Fruit fly (Drosophila melanogaster) whole organism, embryonic: ENCODE measurements around the gene Cyfip.
A peak's percentile ranks its signal among the peaks of the same experiment; 100 is the strongest.

Experiments used
- Atf6 ChIP-seq: fragments of 200-800 bp; sonication (Bioruptor generic); IDR thresholded peaks from 2 replicates; pipeline ENCODE4 v1.3.6; 2022; ENCODE audit warnings: missing biosample characterization, missing genetic modification characterization
- B-H2 ChIP-seq: fragments of 200-800 bp; sonication (Bioruptor generic); optimal IDR thresholded peaks from 2 replicates; lab custom pipeline; 2018; ENCODE audit warnings: missing biosample characterization, mild to moderate bottlenecking, missing genetic modification characterization
- BEAF-32 ChIP-seq: fragments of 200-800 bp; sonication (Bioruptor generic); optimal IDR thresholded peaks from 3 replicates; lab custom pipeline; 2017; ENCODE audit warnings: missing biosample characterization, missing genetic modification characterization, mild to moderate bottlenecking, moderate library complexity, missing genetic modification reagents
- Bgb ChIP-seq: fragments of 200-800 bp; sonication (Bioruptor generic); IDR thresholded peaks from 2 replicates; pipeline ENCODE4 v1.3.6; 2022; ENCODE audit warnings: missing biosample characterization, missing genetic modification characterization; ENCODE audit not compliant: partially characterized antibody
- CG10267 ChIP-seq: fragments of 200-800 bp; sonication (Bioruptor generic); optimal IDR thresholded peaks from 2 replicates; lab custom pipeline; 2018; ENCODE audit warnings: missing biosample characterization, mild to moderate bottlenecking, missing genetic modification characterization, moderate library complexity
- CG10431 ChIP-seq: fragments of 200-800 bp; sonication (Bioruptor generic); optimal IDR thresholded peaks from 3 replicates; lab custom pipeline; 2018; ENCODE audit warnings: missing biosample characterization, mild to moderate bottlenecking, missing genetic modification characterization
- CG11695 ChIP-seq: fragments of 200-800 bp; sonication (Bioruptor generic); IDR thresholded peaks from 3 replicates; pipeline ENCODE4 v1.3.6; 2022; ENCODE audit warnings: missing biosample characterization, missing genetic modification characterization
- CG14014 ChIP-seq: fragments of 200-800 bp; sonication (Bioruptor generic); IDR thresholded peaks from 2 replicates; pipeline ENCODE4 v1.3.6; 2022; ENCODE audit warnings: missing biosample characterization, missing genetic modification characterization
- CG14860 ChIP-seq: fragments of 200-800 bp; sonication (Bioruptor generic); IDR thresholded peaks from 3 replicates; pipeline ENCODE4 v1.3.6; 2022; ENCODE audit warnings: missing biosample characterization, missing genetic modification characterization; ENCODE audit not compliant: partially characterized antibody
- CG18619 ChIP-seq: fragments of 200-800 bp; sonication (Bioruptor generic); optimal IDR thresholded peaks from 3 replicates; lab custom pipeline; 2017; ENCODE audit warnings: missing biosample characterization, mild to moderate bottlenecking, missing genetic modification characterization
- CG34422 ChIP-seq: fragments of 200-800 bp; sonication (Bioruptor generic); IDR thresholded peaks from 3 replicates; pipeline ENCODE4 v1.3.6; 2022; ENCODE audit warnings: missing biosample characterization, missing genetic modification characterization
- CG4854 ChIP-seq: fragments of 200-800 bp; sonication (Bioruptor generic); optimal IDR thresholded peaks from 2 replicates; lab custom pipeline; 2016; ENCODE audit warnings: missing biosample characterization, missing genetic modification characterization, inconsistent platforms
- CG5245 ChIP-seq: fragments of 200-800 bp; sonication (Bioruptor generic); optimal IDR thresholded peaks from 3 replicates; lab custom pipeline; 2016; ENCODE audit warnings: missing biosample characterization, missing genetic modification characterization
- CG6765 ChIP-seq: fragments of 200-800 bp; sonication (Bioruptor generic); optimal IDR thresholded peaks from 3 replicates; lab custom pipeline; 2017; ENCODE audit warnings: missing biosample characterization, mild to moderate bottlenecking, missing genetic modification characterization
- CG7786 ChIP-seq: fragments of 200-800 bp; sonication (Bioruptor generic); optimal IDR thresholded peaks from 2 replicates; lab custom pipeline; 2016; ENCODE audit warnings: missing biosample characterization, missing genetic modification characterization
- CG9437 ChIP-seq: fragments of 200-800 bp; sonication (Bioruptor generic); optimal IDR thresholded peaks from 2 replicates; lab custom pipeline; 2018; ENCODE audit warnings: missing biosample characterization, mild to moderate bottlenecking, missing genetic modification characterization
- CG9817 ChIP-seq: fragments of 200-800 bp; sonication (Bioruptor generic); optimal IDR thresholded peaks from 2 replicates; lab custom pipeline; 2018; ENCODE audit warnings: missing biosample characterization, mild to moderate bottlenecking, missing genetic modification characterization, moderate library complexity
- CrebB ChIP-seq: fragments of 200-800 bp; sonication (Bioruptor generic); optimal IDR thresholded peaks from 3 replicates; lab custom pipeline; 2018; ENCODE audit warnings: missing biosample characterization, mild to moderate bottlenecking, missing genetic modification characterization
- Dfd ChIP-seq, 2 experiments: fragments of >200 bp; optimal IDR thresholded peaks; 2 replicates each; lab custom pipeline; 2017; ENCODE audit warnings: missing biosample characterization in 2 of 2, missing genetic modification characterization in 2 of 2
- Dip3 ChIP-seq: fragments of 200-800 bp; sonication (Bioruptor generic); optimal IDR thresholded peaks from 3 replicates; lab custom pipeline; 2016; ENCODE audit warnings: missing biosample characterization, missing genetic modification characterization
- Dll ChIP-seq: fragments of 200-800 bp; sonication (Bioruptor generic); IDR thresholded peaks from 4 replicates; pipeline ENCODE4 v1.3.6; 2022; ENCODE audit warnings: missing biosample characterization, missing genetic modification characterization; ENCODE audit not compliant: partially characterized antibody
- E2f1 ChIP-seq: fragments of 200-800 bp; sonication (Bioruptor generic); IDR thresholded peaks from 2 replicates; pipeline ENCODE4 v1.3.6; 2022; ENCODE audit warnings: missing biosample characterization, missing genetic modification characterization
- ERR ChIP-seq: fragments of 200-800 bp; sonication (Bioruptor generic); optimal IDR thresholded peaks from 2 replicates; lab custom pipeline; 2016; ENCODE audit warnings: missing biosample characterization, missing genetic modification characterization
- Fer1 ChIP-seq: fragments of 200-800 bp; sonication (Bioruptor generic); optimal IDR thresholded peaks from 2 replicates; lab custom pipeline; 2017; ENCODE audit warnings: missing biosample characterization, mild to moderate bottlenecking, missing genetic modification characterization
- Fer3 ChIP-seq: fragments of 200-800 bp; sonication (Bioruptor generic); optimal IDR thresholded peaks from 2 replicates; lab custom pipeline; 2018; ENCODE audit warnings: missing biosample characterization, mild to moderate bottlenecking, missing genetic modification characterization, moderate library complexity
- HmgD ChIP-seq: fragments of 200-800 bp; sonication (Bioruptor generic); optimal IDR thresholded peaks from 3 replicates; lab custom pipeline; 2016; ENCODE audit warnings: missing biosample characterization, missing genetic modification characterization
- Hmr ChIP-seq: fragments of 200-800 bp; sonication (Bioruptor generic); optimal IDR thresholded peaks from 3 replicates; lab custom pipeline; 2017; ENCODE audit warnings: mild to moderate bottlenecking, missing biosample characterization, missing genetic modification reagents, missing genetic modification characterization
- Hr3 ChIP-seq: fragments of 200-800 bp; sonication (Bioruptor generic); optimal IDR thresholded peaks from 3 replicates; lab custom pipeline; 2016; ENCODE audit warnings: missing biosample characterization, missing genetic modification characterization
- Hr78 ChIP-seq, 2 experiments: fragments of 200-800 bp in 1 of 2; fragments of >200 bp in 1 of 2; sonication (Bioruptor generic) in 1 of 2; optimal IDR thresholded peaks; 2 replicates each; lab custom pipeline; 2017 to 2019; ENCODE audit warnings: missing biosample characterization in 2 of 2, missing genetic modification characterization in 2 of 2, mild to moderate bottlenecking in 1 of 2, moderate library complexity in 1 of 2
- MESR4 ChIP-seq: fragments of 200-800 bp; sonication (Bioruptor generic); optimal IDR thresholded peaks from 2 replicates; lab custom pipeline; 2018; ENCODE audit warnings: missing biosample characterization, mild to moderate bottlenecking, missing genetic modification characterization, moderate library complexity
- Myb ChIP-seq: fragments of 200-800 bp; sonication (Bioruptor generic); optimal IDR thresholded peaks from 2 replicates; lab custom pipeline; 2016; ENCODE audit warnings: missing biosample characterization, missing genetic modification characterization
- Sin3A ChIP-seq: fragments of >200 bp; optimal IDR thresholded peaks from 2 replicates; lab custom pipeline; 2018
- Xrp1 ChIP-seq: fragments of 200-800 bp; sonication (Bioruptor generic); IDR thresholded peaks from 2 replicates; pipeline ENCODE4 v1.3.6; 2022; ENCODE audit warnings: missing biosample characterization, missing genetic modification characterization
- ato ChIP-seq: fragments of 200-800 bp; sonication (Bioruptor generic); IDR thresholded peaks from 2 replicates; pipeline ENCODE4 v1.3.6; 2022; ENCODE audit warnings: missing biosample characterization, missing genetic modification characterization; ENCODE audit not compliant: partially characterized antibody
- chinmo ChIP-seq: fragments of 200-800 bp; sonication (Bioruptor generic); IDR thresholded peaks from 4 replicates; pipeline ENCODE4 v1.3.6; 2022; ENCODE audit warnings: missing biosample characterization, missing genetic modification characterization; ENCODE audit not compliant: partially characterized antibody
- ci ChIP-seq: fragments of 200-800 bp; sonication (Bioruptor generic); IDR thresholded peaks from 3 replicates; pipeline ENCODE4 v1.3.6; 2022; ENCODE audit warnings: missing biosample characterization, missing genetic modification characterization
- dm ChIP-seq: fragments of 200-800 bp; sonication (Bioruptor generic); optimal IDR thresholded peaks from 3 replicates; lab custom pipeline; 2016; ENCODE audit warnings: missing biosample characterization, missing genetic modification characterization
- ewg ChIP-seq: fragments of 200-800 bp; sonication (Bioruptor generic); optimal IDR thresholded peaks from 3 replicates; lab custom pipeline; 2017; ENCODE audit warnings: mild to moderate bottlenecking, missing biosample characterization, missing genetic modification reagents, missing genetic modification characterization
- lbe ChIP-seq: fragments of 200-800 bp; sonication (Bioruptor generic); optimal IDR thresholded peaks from 2 replicates; lab custom pipeline; 2016; ENCODE audit warnings: missing biosample characterization, mild to moderate bottlenecking, missing genetic modification characterization
- lilli ChIP-seq: fragments of 200-800 bp; sonication (Bioruptor generic); optimal IDR thresholded peaks from 3 replicates; lab custom pipeline; 2016; ENCODE audit warnings: missing biosample characterization, missing genetic modification characterization
- luna ChIP-seq: fragments of 200-800 bp; sonication (Bioruptor generic); optimal IDR thresholded peaks from 2 replicates; lab custom pipeline; 2016; ENCODE audit warnings: missing biosample characterization, missing genetic modification characterization
- mam ChIP-seq: fragments of 200-800 bp; sonication (Bioruptor generic); optimal IDR thresholded peaks from 3 replicates; lab custom pipeline; 2016; ENCODE audit warnings: missing biosample characterization, missing genetic modification characterization
- mld ChIP-seq: fragments of 200-800 bp; sonication (Bioruptor generic); IDR thresholded peaks from 3 replicates; pipeline ENCODE4 v1.3.6; 2022; ENCODE audit warnings: missing biosample characterization, missing genetic modification characterization; ENCODE audit not compliant: partially characterized antibody
- prd ChIP-seq, 3 experiments: fragments of >200 bp in 2 of 3; fragments of 200-800 bp in 1 of 3; sonication (Bioruptor generic) in 1 of 3; optimal IDR thresholded peaks in 2 of 3; IDR thresholded peaks in 1 of 3; 2 replicates in 2 of 3; 3 replicates in 1 of 3; pipeline versions ENCODE4 v1.3.6 to Lab custom; 2017 to 2022; ENCODE audit warnings: missing biosample characterization in 1 of 3, missing genetic modification characterization in 1 of 3
- sens ChIP-seq: fragments of 200-800 bp; sonication (Bioruptor generic); peaks from one replicate; lab custom pipeline; 2016; ENCODE audit warnings: missing biosample characterization, missing genetic modification characterization
- sob ChIP-seq: fragments of 200-800 bp; sonication (Bioruptor generic); IDR thresholded peaks from 2 replicates; pipeline ENCODE4 v1.3.6; 2022; ENCODE audit warnings: missing biosample characterization, missing genetic modification characterization
- twi ChIP-seq: fragments of 200-800 bp; optimal IDR thresholded peaks from 2 replicates; lab custom pipeline; 2019; ENCODE audit warnings: missing biosample characterization, mild to moderate bottlenecking, missing genetic modification characterization, moderate library complexity
- tx ChIP-seq: fragments of 200-800 bp; sonication (Bioruptor generic); optimal IDR thresholded peaks from 2 replicates; lab custom pipeline; 2016; ENCODE audit warnings: missing biosample characterization, missing genetic modification characterization
- vvl ChIP-seq: fragments of 200-800 bp; sonication (Bioruptor generic); IDR thresholded peaks from 2 replicates; pipeline ENCODE4 v1.3.6; 2022; ENCODE audit warnings: missing biosample characterization, missing genetic modification characterization

The Cyfip gene

dm6 chr3R:15371833-15372232, 38.8 kb downstream of the Cyfip start, which contains the start of the genes Ccm3 and CG6136 (continued):
- TF ChIP-seq lilli (GFP tag; lab: Kevin White, UChicago) (peak; percentile 52), mld (GFP tag; lab: Robert Waterston, UW) (peak; percentile 87), Myb (GFP tag; lab: Kevin White, UChicago) (peak; percentile 64), CG14014 (GFP tag; lab: Robert Waterston, UW) (peak; percentile 65; the same call in 1 of the 2 replicates), B-H2 (GFP tag; lab: Kevin White, UChicago) (peak; percentile 68), CG10431 (GFP tag; lab: Kevin White, UChicago) (no peak), E2f1 (GFP tag; lab: Robert Waterston, UW) (peak; percentile 56; the same call in 1 of the 2 replicates), dm (peak; percentile 2), Fer1 (GFP tag; lab: Kevin White, UChicago) (peak; percentile 65), HmgD (peak; percentile 49), tx (GFP tag; lab: Kevin White, UChicago) (peak; percentile 50), CG9817 (tag; lab: Kevin White, UChicago) (no peak), Dfd (GFP tag; optimal IDR thresholded peaks at IDR 0.05; lab: Kevin White, UChicago) (no peak), BEAF-32 (GFP tag; lab: Kevin White, UChicago) (peak; percentile 89), vvl (peak; percentile 91), lbe (peak; percentile 59), twi (tag; lab: Kevin White, UChicago) (no peak), prd (optimal IDR thresholded peaks at IDR 0.05; lab: Kevin White, UChicago) (no peak), prd (GFP tag; IDR thresholded peaks at IDR 0.05; lab: Robert Waterston, UW) (peak; percentile 52; the same call in 1 of the 3 replicates), chinmo (GFP tag; lab: Robert Waterston, UW) (peak; percentile 88; the same call in 3 of the 4 replicates), sens (GFP tag; lab: Kevin White, UChicago) (peak; percentile 68), ci (GFP tag; lab: Robert Waterston, UW) (peak; percentile 64; the same call in 2 of the 3 replicates), CG4854 (GFP tag; lab: Kevin White, UChicago) (peak; percentile 33), ERR (GFP tag; lab: Kevin White, UChicago) (peak; percentile 21), CG6765 (GFP tag; lab: Kevin White, UChicago) (peak; percentile 52), ewg (peak; percentile 48), CG18619 (GFP tag; lab: Kevin White, UChicago) (peak; percentile 11), CG14860 (peak; percentile 90), luna (GFP tag; lab: Kevin White, UChicago) (peak; percentile 22), CG10267 (tag; lab: Kevin White, UChicago) (peak; percentile 99), MESR4 (GFP tag; lab: Kevin White, UChicago) (peak; percentile 86), Xrp1 (GFP tag; lab: Robert Waterston, UW) (peak; percentile 35; the same call in 1 of the 2 replicates), CG5245 (GFP tag; lab: Kevin White, UChicago) (no peak), CG11695 (GFP tag; lab: Robert Waterston, UW) (0 out of 3 replicates have a peak, but pooled peaks have one; percentile 23), Dll (GFP tag; lab: Robert Waterston, UW) (peak; percentile 91), Sin3A (lab: Kevin White, UChicago) (peak; percentile 44), Dip3 (GFP tag; lab: Kevin White, UChicago) (peak; percentile 36), Bgb (GFP tag; lab: Robert Waterston, UW) (peak; percentile 96), CG7786 (GFP tag; lab: Kevin White, UChicago) (peak; percentile 62), CG34422 (GFP tag; lab: Robert Waterston, UW) (peak; percentile 64; the same call in 1 of the 3 replicates), Hr78 (GFP tag; optimal IDR thresholded peaks at IDR 0.05; lab: Kevin White, UChicago) (no peak), CG9437 (GFP tag; lab: Kevin White, UChicago) (peak; percentile 40), Atf6 (GFP tag; lab: Robert Waterston, UW) (0 out of 2 replicates have a peak, but pooled peaks have one; percentile 13), Hmr (peak; percentile 69), CrebB (tag; lab: Kevin White, UChicago) (peak; percentile 21), sob (peak; percentile 84), Hr3 (GFP tag; lab: Kevin White, UChicago) (peak; percentile 12), Fer3 (tag; lab: Kevin White, UChicago) (peak; percentile 42), mam (GFP tag; lab: Kevin White, UChicago) (peak; percentile 30), ato (GFP tag; lab: Robert Waterston, UW) (peak; percentile 95)
